Worm (Caenorhabditis elegans): ENCODE results near the gene F26D2.10.

DNA sequence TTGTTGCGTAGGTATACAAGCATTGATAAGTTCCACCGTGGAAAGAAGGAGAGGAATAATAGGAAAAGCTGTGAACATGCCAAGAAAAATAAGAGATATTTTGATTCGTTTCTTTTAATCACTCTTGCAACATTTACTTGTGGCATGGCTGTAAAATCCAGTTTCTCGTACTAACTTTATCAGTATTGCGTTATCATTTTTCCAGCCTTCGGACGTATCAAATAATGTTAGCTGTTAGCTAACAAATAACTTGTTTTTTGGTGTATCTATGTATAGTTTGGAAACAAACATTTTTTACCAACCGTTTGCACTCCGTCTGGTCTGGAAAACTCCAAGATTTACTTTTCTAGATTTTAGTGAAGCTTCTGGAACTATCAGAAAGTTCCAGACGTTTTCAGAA, 4.1 kb upstream of the F26D2.10 start, which contains the start of gene clec-234:
- TF ChIP-seq flt-1 (GFP tag; IDR thresholded peaks at IDR 0.05), result no peak
- TF ChIP-seq hmbx-1 (tag; optimal IDR thresholded peaks at IDR 0.05), result no peak
- no peak for TF ChIP-seq ama-1 (optimal IDR thresholded peaks at IDR 0.05)
- TF ChIP-seq B0310.2 (tag; optimal IDR thresholded peaks at IDR 0.05), result no peak
- no peak for TF ChIP-seq sea-1 (GFP tag; conservative IDR thresholded peaks at IDR 0.05)
- TF ChIP-seq ceh-13 (GFP tag; optimal IDR thresholded peaks at IDR 0.05), result no peak
- no peak for TF ChIP-seq F13C5.2 (tag; optimal IDR thresholded peaks at IDR 0.05)
- no peak for TF ChIP-seq hnd-1 (tag; optimal IDR thresholded peaks at IDR 0.05)
- TF ChIP-seq aly-1 (tag; optimal IDR thresholded peaks at IDR 0.05), result no peak

Measured in whole organism, early embryonic.